Worm (Caenorhabditis elegans): ENCODE measurements around the gene W09G12.10.
"Not testable (repeated sequence)": the region's sequence is repeated elsewhere in the genome, so short reads cannot be mapped to it uniquely, and the experiment has no call there.

- not testable (repeated sequence) for TF ChIP-seq fkh-10 (GFP tag; optimal IDR thresholded peaks at IDR 0.05); mdl-1 (tag; optimal IDR thresholded peaks at IDR 0.05); sox-4 (tag; optimal IDR thresholded peaks at IDR 0.05); ceh-63 (GFP tag; optimal IDR thresholded peaks at IDR 0.05); lin-15B (tag; optimal IDR thresholded peaks at IDR 0.05); lsy-2 (tag; optimal IDR thresholded peaks at IDR 0.05); C34B4.2 (tag; optimal IDR thresholded peaks at IDR 0.05); aly-2 (tag; optimal IDR thresholded peaks at IDR 0.05); nhr-90 (tag; optimal IDR thresholded peaks at IDR 0.05; ENCODE audit: poor library complexity); nhr-85 (tag); rnt-1 (tag; optimal IDR thresholded peaks at IDR 0.05); blmp-1 (tag; optimal IDR thresholded peaks at IDR 0.05)
These were observed 33.6 kb downstream of the W09G12.10 start, which contains the start of gene mdt-20 for ce11 chrIV:1187502-1187901.
